Worm (Caenorhabditis elegans) whole organism, L3 larva: Measurements from ENCODE around the gene snf-6.

ENCODE experiments used
- R02D3.7 ChIP-seq: fragments of 150-350 bp; optimal IDR thresholded peaks from 2 replicates; lab custom pipeline; 2014; ENCODE audit warnings: missing biosample characterization, missing genetic modification characterization
- aly-2 ChIP-seq: fragments of 150-350 bp; optimal IDR thresholded peaks from 2 replicates; lab custom pipeline; 2014; ENCODE audit warnings: missing biosample characterization, missing genetic modification characterization
- ceh-28 ChIP-seq: fragments of 150-350 bp; optimal IDR thresholded peaks from 2 replicates; lab custom pipeline; 2014; ENCODE audit warnings: missing biosample characterization, missing genetic modification reagents, missing genetic modification characterization
- daf-12 ChIP-seq: fragments of 150-350 bp; optimal IDR thresholded peaks from 2 replicates; lab custom pipeline; 2014; ENCODE audit warnings: missing biosample characterization, missing genetic modification reagents, missing genetic modification characterization
- eor-1 ChIP-seq, 2 experiments: fragments of 150-350 bp; optimal IDR thresholded peaks; 2 replicates each; lab custom pipeline; 2014 to 2018; ENCODE audit warnings: missing biosample characterization in 2 of 2, missing genetic modification characterization in 2 of 2
- nhr-28 ChIP-seq: fragments of 150-350 bp; optimal IDR thresholded peaks from 2 replicates; lab custom pipeline; 2014; ENCODE audit warnings: missing biosample characterization, missing genetic modification characterization

DNA sequence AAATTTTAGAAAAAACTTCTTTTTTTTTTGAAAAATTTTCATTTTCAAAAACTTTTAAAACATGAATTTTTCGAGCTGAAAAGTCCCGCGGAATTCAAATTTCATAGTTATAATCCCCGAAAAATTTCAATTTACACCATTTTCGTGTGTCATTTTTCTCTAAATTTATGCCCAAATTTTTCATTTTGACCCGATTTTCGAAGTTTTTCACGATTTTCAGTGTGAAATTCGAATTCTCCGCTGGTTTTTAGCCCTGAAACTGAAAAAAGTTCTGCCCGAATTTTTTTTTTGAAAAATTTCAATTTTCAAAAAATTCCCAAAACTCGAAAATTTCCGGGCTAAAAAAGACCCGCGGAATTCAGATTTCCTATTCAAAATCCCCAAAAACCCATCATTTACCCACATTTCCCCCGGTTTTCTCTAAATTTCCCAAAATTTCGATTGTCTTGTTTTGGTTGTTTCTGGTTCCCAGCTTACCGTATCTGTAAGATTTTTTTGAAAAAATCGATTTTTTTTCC is 23.8 kb downstream of the snf-6 start:
- TF ChIP-seq nhr-28 (tag; lab: Kevin White, UChicago) (no peak), R02D3.7 (tag; lab: Kevin White, UChicago) (no peak), ceh-28 (tag; lab: Kevin White, UChicago) (no peak), eor-1 (tag; optimal IDR thresholded peaks at IDR 0.05; lab: Kevin White, UChicago) (no peak), daf-12 (tag; lab: Kevin White, UChicago) (no peak), aly-2 (tag; lab: Kevin White, UChicago) (no peak)
